Fruit fly (Drosophila melanogaster) whole organism, wandering third instar larva: ENCODE results near the gene CG14327.

ENCODE experiments used
- Abd-B ChIP-seq: fragments of >200 bp; optimal IDR thresholded peaks from 2 replicates; lab custom pipeline; 2017; ENCODE audit warnings: missing biosample characterization, missing genetic modification characterization
- CG32264 ChIP-seq: fragments of 200-800 bp; sonication (Bioruptor generic); optimal IDR thresholded peaks from 2 replicates; lab custom pipeline; 2016; ENCODE audit warnings: missing biosample characterization, missing genetic modification characterization
- CG9705 ChIP-seq: fragments of 200-800 bp; sonication (Bioruptor generic); optimal IDR thresholded peaks from 2 replicates; lab custom pipeline; 2018; ENCODE audit warnings: missing biosample characterization, mild to moderate bottlenecking, missing genetic modification characterization
- CrebA ChIP-seq: fragments of 200-800 bp; sonication (Bioruptor generic); optimal IDR thresholded peaks from 2 replicates; lab custom pipeline; 2016; ENCODE audit warnings: missing biosample characterization, mild to moderate bottlenecking, missing genetic modification characterization, borderline replicate concordance
- Dfd ChIP-seq: fragments of >200 bp; optimal IDR thresholded peaks from 2 replicates; lab custom pipeline; 2017; ENCODE audit warnings: missing biosample characterization, missing genetic modification characterization
- Dif ChIP-seq: fragments of 200-275, 200-300 bp; sonication (Bioruptor generic); optimal IDR thresholded peaks from 2 replicates; lab custom pipeline; 2018; ENCODE audit warnings: missing biosample characterization, missing genetic modification characterization; ENCODE audit not compliant: partially characterized antibody
- GATAd ChIP-seq: sonication (Bioruptor generic); optimal IDR thresholded peaks from 2 replicates; lab custom pipeline; 2016; ENCODE audit warnings: missing biosample characterization, missing genetic modification characterization
- HLH106 ChIP-seq: fragments of 200-800 bp; optimal IDR thresholded peaks from 3 replicates; lab custom pipeline; 2019; ENCODE audit warnings: missing biosample characterization, mild to moderate bottlenecking, missing genetic modification characterization, moderate library complexity
- Hnf4 ChIP-seq: fragments of 200-800 bp; sonication (Bioruptor generic); optimal IDR thresholded peaks from 2 replicates; lab custom pipeline; 2016; ENCODE audit warnings: missing biosample characterization, mild to moderate bottlenecking, missing genetic modification characterization
- Hr78 ChIP-seq: fragments of >200 bp; optimal IDR thresholded peaks from 2 replicates; lab custom pipeline; 2017; ENCODE audit warnings: missing biosample characterization, missing genetic modification characterization
- Hr83 ChIP-seq: fragments of 200-300 bp; sonication (Bioruptor generic); optimal IDR thresholded peaks from 2 replicates; lab custom pipeline; 2016; ENCODE audit warnings: missing biosample characterization, mild to moderate bottlenecking, missing genetic modification characterization, moderate library complexity; ENCODE audit not compliant: poor library complexity, severe bottlenecking
- Mio ChIP-seq: sonication (Bioruptor generic); optimal IDR thresholded peaks from 2 replicates; lab custom pipeline; 2016; ENCODE audit warnings: missing biosample characterization, missing genetic modification characterization
- Myc ChIP-seq: fragments of >200 bp; optimal IDR thresholded peaks from 2 replicates; lab custom pipeline; 2017
- N ChIP-seq: fragments of >200 bp; optimal IDR thresholded peaks from 2 replicates; lab custom pipeline; 2018; ENCODE audit warnings: missing biosample characterization, missing external identifiers, missing genetic modification characterization
- OdsH ChIP-seq: fragments of 200-800 bp; sonication (Bioruptor generic); optimal IDR thresholded peaks from 2 replicates; lab custom pipeline; 2016; ENCODE audit warnings: missing biosample characterization, mild to moderate bottlenecking, missing genetic modification characterization
- Rel ChIP-seq, 2 experiments: fragments of 200-800 bp; sonication (Bioruptor generic) in 1 of 2; optimal IDR thresholded peaks; 2 replicates in 1 of 2; 3 replicates in 1 of 2; lab custom pipeline; 2016 to 2019; ENCODE audit warnings: mild to moderate bottlenecking in 2 of 2, missing biosample characterization in 2 of 2, missing genetic modification characterization in 2 of 2, moderate library complexity in 1 of 2
- Sp1 ChIP-seq: fragments of 200-800 bp; sonication (Bioruptor generic); optimal IDR thresholded peaks from 3 replicates; lab custom pipeline; 2019; ENCODE audit warnings: missing biosample characterization, mild to moderate bottlenecking, missing genetic modification characterization, moderate library complexity
- Vsx2 ChIP-seq: fragments of 200-300, 225-300 bp; sonication (Bioruptor generic); optimal IDR thresholded peaks from 2 replicates; lab custom pipeline; 2018; ENCODE audit warnings: missing biosample characterization, missing genetic modification characterization; ENCODE audit not compliant: partially characterized antibody
- br ChIP-seq: fragments of 200-800 bp; sonication (Bioruptor generic); optimal IDR thresholded peaks from 2 replicates; lab custom pipeline; 2016; ENCODE audit warnings: missing biosample characterization, missing genetic modification characterization
- brk ChIP-seq: fragments of 200-800 bp; sonication (Bioruptor generic); optimal IDR thresholded peaks from 2 replicates; lab custom pipeline; 2016; ENCODE audit warnings: missing biosample characterization, mild to moderate bottlenecking, missing genetic modification characterization
- dmrt93B ChIP-seq: fragments of 200-800 bp; sonication (Bioruptor generic); optimal IDR thresholded peaks from 2 replicates; lab custom pipeline; 2018; ENCODE audit warnings: missing biosample characterization, mild to moderate bottlenecking, missing genetic modification characterization
- dsf ChIP-seq: sonication (Bioruptor generic); optimal IDR thresholded peaks from 2 replicates; lab custom pipeline; 2016; ENCODE audit warnings: missing biosample characterization, missing genetic modification characterization, borderline replicate concordance
- ey ChIP-seq: fragments of 200-800 bp; sonication (Bioruptor generic); optimal IDR thresholded peaks from 2 replicates; lab custom pipeline; 2016; ENCODE audit warnings: missing biosample characterization, missing genetic modification characterization
- h ChIP-seq: fragments of 200-800 bp; sonication (Bioruptor generic); optimal IDR thresholded peaks from 3 replicates; lab custom pipeline; 2016; ENCODE audit warnings: missing biosample characterization, mild to moderate bottlenecking, missing genetic modification characterization
- jim ChIP-seq: fragments of 175-275, 200-325 bp; sonication (Bioruptor generic); optimal IDR thresholded peaks from 2 replicates; lab custom pipeline; 2016; ENCODE audit warnings: missing biosample characterization, mild to moderate bottlenecking, missing genetic modification characterization
- pan ChIP-seq: fragments of >200 bp; optimal IDR thresholded peaks from 2 replicates; lab custom pipeline; 2017
- psq ChIP-seq: fragments of 200-800 bp; sonication (Bioruptor generic); optimal IDR thresholded peaks from 3 replicates; lab custom pipeline; 2017; ENCODE audit warnings: missing biosample characterization, mild to moderate bottlenecking, missing genetic modification characterization, moderate library complexity
- sage ChIP-seq: fragments of 200-800 bp; sonication (Bioruptor generic); optimal IDR thresholded peaks from 2 replicates; lab custom pipeline; 2016; ENCODE audit warnings: missing biosample characterization, mild to moderate bottlenecking, missing genetic modification characterization
- tai ChIP-seq: sonication (Bioruptor generic); optimal IDR thresholded peaks from 2 replicates; lab custom pipeline; 2016; ENCODE audit warnings: missing biosample characterization, missing genetic modification characterization
- woc ChIP-seq: sonication (Bioruptor generic); optimal IDR thresholded peaks from 2 replicates; lab custom pipeline; 2016; ENCODE audit warnings: missing biosample characterization, mild to moderate bottlenecking, missing genetic modification characterization

CG14327 gene

dm6 chr3R:17609059-17609458 is 4.5 kb upstream of the CG14327 start, which contains the start of gene CG14329:
CG14329 (plus strand) TSS chr3R:17609359.
- no peak for TF ChIP-seq ey
- TF ChIP-seq psq (GFP tag; lab: Kevin White, UChicago), result no peak
- TF ChIP-seq h (GFP tag; lab: Kevin White, UChicago), result no peak
- no peak for TF ChIP-seq OdsH
- TF ChIP-seq Hr83 (GFP tag; lab: Kevin White, UChicago), result no peak
- no peak for TF ChIP-seq Rel (GFP tag; optimal IDR thresholded peaks at IDR 0.05; lab: Kevin White, UChicago)
- TF ChIP-seq Rel (tag; optimal IDR thresholded peaks at IDR 0.05; lab: Kevin White, UChicago), result no peak
- TF ChIP-seq Abd-B (GFP tag; lab: Kevin White, UChicago), result no peak
- TF ChIP-seq CrebA, result no peak
- TF ChIP-seq Hr78 (GFP tag; lab: Kevin White, UChicago), result no peak
- no peak for TF ChIP-seq CG32264 (GFP tag; lab: Kevin White, UChicago)
- no peak for TF ChIP-seq Hnf4
- TF ChIP-seq Dif (GFP tag; lab: Kevin White, UChicago), result no peak
- TF ChIP-seq Dfd (GFP tag; lab: Kevin White, UChicago), result no peak
- TF ChIP-seq jim, result no peak
- no peak for TF ChIP-seq sage
- TF ChIP-seq Myc (lab: Kevin White, UChicago), result no peak
- no peak for TF ChIP-seq dsf (GFP tag; lab: Kevin White, UChicago)
- TF ChIP-seq tai (GFP tag; lab: Kevin White, UChicago), result no peak

dm6 chr3R:17611411-17611810 is 2.1 kb upstream of the CG14327 start, which contains the start of gene Edg91:
Edg91 (minus strand) TSS chr3R:17611511.
- TF ChIP-seq Rel (GFP tag; optimal IDR thresholded peaks at IDR 0.05; lab: Kevin White, UChicago) (no peak), Rel (tag; optimal IDR thresholded peaks at IDR 0.05; lab: Kevin White, UChicago) (no peak), HLH106 (tag; lab: Kevin White, UChicago) (no peak), CG9705 (GFP tag; lab: Kevin White, UChicago) (no peak), N (GFP tag; lab: Kevin White, UChicago) (no peak), Abd-B (GFP tag; lab: Kevin White, UChicago) (no peak), ey (no peak), pan (lab: Kevin White, UChicago) (no peak)

dm6 chr3R:17611836-17612235 is 1.7 kb upstream of the CG14327 start:
- TF ChIP-seq N (GFP tag; lab: Kevin White, UChicago), result no peak
- no peak for TF ChIP-seq CG9705 (GFP tag; lab: Kevin White, UChicago)
- TF ChIP-seq brk, result no peak
- no peak for TF ChIP-seq dsf (GFP tag; lab: Kevin White, UChicago)
- no peak for TF ChIP-seq Vsx2
- TF ChIP-seq Hnf4, result no peak

dm6 chr3R:17612587-17612986 is 922 bp upstream of the CG14327 start, which contains the start of gene CG34281:
CG34281 (plus strand) TSS chr3R:17612887.
- no peak for TF ChIP-seq sage
- no peak for TF ChIP-seq Dfd (GFP tag; lab: Kevin White, UChicago)
- no peak for TF ChIP-seq Dif (GFP tag; lab: Kevin White, UChicago)
- no peak for TF ChIP-seq dmrt93B (GFP tag; lab: Kevin White, UChicago)

dm6 chr3R:17615076-17615475 is 1.6 kb downstream of the CG14327 start:
- TF ChIP-seq Vsx2 (no peak), woc (GFP tag; lab: Kevin White, UChicago) (no peak), N (GFP tag; lab: Kevin White, UChicago) (peak; percentile 31), Myc (lab: Kevin White, UChicago) (peak; percentile 56), dmrt93B (GFP tag; lab: Kevin White, UChicago) (no peak), sage (no peak), Sp1 (GFP tag; lab: Kevin White, UChicago) (no peak), GATAd (GFP tag; lab: Kevin White, UChicago) (no peak), br (GFP tag; lab: Kevin White, UChicago) (no peak), Hr83 (GFP tag; lab: Kevin White, UChicago) (no peak), HLH106 (tag; lab: Kevin White, UChicago) (no peak), Mio (no peak)
